Worm (Caenorhabditis elegans) whole organism, L1 larva: Measurements from ENCODE around the gene cah-3.
A peak's percentile ranks its signal among the peaks of the same experiment; 100 is the strongest.

Source experiments
- C16A3.4 ChIP-seq: fragments of 150-350 bp; optimal IDR thresholded peaks from 2 replicates; lab custom pipeline; 2014; ENCODE audit warnings: missing biosample characterization, missing genetic modification characterization
- C34B4.2 ChIP-seq: sonication (generic microtip); optimal IDR thresholded peaks from 2 replicates; lab custom pipeline; 2017; ENCODE audit warnings: mild to moderate bottlenecking, missing genetic modification characterization, missing compliant biosample characterization
- F16B12.6 ChIP-seq: fragments of 150-350 bp; optimal IDR thresholded peaks from 2 replicates; lab custom pipeline; 2014; ENCODE audit warnings: missing biosample characterization, missing genetic modification characterization
- aha-1 ChIP-seq: fragments of 150-350 bp; optimal IDR thresholded peaks from 2 replicates; lab custom pipeline; 2014; ENCODE audit warnings: missing biosample characterization, missing genetic modification characterization
- ceh-8 ChIP-seq: fragments of 200-800 bp; sonication (Bioruptor generic); optimal IDR thresholded peaks from 2 replicates; lab custom pipeline; 2018; ENCODE audit warnings: mild to moderate bottlenecking, missing genetic modification characterization, moderate library complexity, missing compliant biosample characterization
- ceh-88 ChIP-seq: fragments of 200-800 bp; sonication (Bioruptor generic); IDR thresholded peaks from 2 replicates; pipeline ENCODE4 v1.3.6; 2022; ENCODE audit warnings: missing genetic modification characterization, missing compliant biosample characterization
- ces-1 ChIP-seq: fragments of 150-350 bp; optimal IDR thresholded peaks from 2 replicates; lab custom pipeline; 2014; ENCODE audit warnings: missing biosample characterization, missing genetic modification reagents, missing genetic modification characterization
- efl-3 ChIP-seq: fragments of 200-800 bp; sonication (Bioruptor generic); optimal IDR thresholded peaks from 2 replicates; lab custom pipeline; 2018; ENCODE audit warnings: mild to moderate bottlenecking, missing genetic modification characterization, missing compliant biosample characterization
- egl-13 ChIP-seq: sonication (generic microtip); optimal IDR thresholded peaks from 2 replicates; lab custom pipeline; 2016; ENCODE audit warnings: missing genotype, missing genetic modification reagents, missing genetic modification characterization, missing compliant biosample characterization
- egl-27 ChIP-seq, 2 experiments: fragments of 150-350 bp in 1 of 2; sonication (generic microtip); optimal IDR thresholded peaks; 3 replicates each; lab custom pipeline; 2017 to 2018; ENCODE audit warnings: missing biosample characterization in 2 of 2, missing genetic modification characterization in 2 of 2, missing genetic modification reagents in 2 of 2
- elt-3 ChIP-seq, 6 experiments: fragments of 150-350 bp in 1 of 6; sonication (generic microtip); optimal IDR thresholded peaks; 2 replicates each; lab custom pipeline; 2017 to 2018; ENCODE audit warnings: missing biosample characterization in 6 of 6, missing genetic modification characterization in 6 of 6, inconsistent platforms in 1 of 6
- ets-5 ChIP-seq: fragments of 200-800 bp; sonication (Bioruptor generic); IDR thresholded peaks from 2 replicates; pipeline ENCODE4 v1.3.6; 2022; ENCODE audit warnings: missing genetic modification characterization, missing compliant biosample characterization
- fkh-10 ChIP-seq: sonication (generic microtip); optimal IDR thresholded peaks from 2 replicates; lab custom pipeline; 2017; ENCODE audit warnings: missing biosample characterization, missing genetic modification reagents, missing genetic modification characterization
- fkh-4 ChIP-seq: sonication (generic microtip); optimal IDR thresholded peaks from 2 replicates; lab custom pipeline; 2016; ENCODE audit warnings: missing compliant biosample characterization, missing genetic modification characterization, borderline replicate concordance
- fos-1 ChIP-seq: fragments of 150-350 bp; optimal IDR thresholded peaks from 2 replicates; lab custom pipeline; 2014; ENCODE audit warnings: missing biosample characterization, missing genetic modification characterization
- hlh-17 ChIP-seq: fragments of 200-800 bp; sonication (Bioruptor generic); optimal IDR thresholded peaks from 2 replicates; lab custom pipeline; 2018; ENCODE audit warnings: missing genetic modification characterization, mild to moderate bottlenecking, missing compliant biosample characterization, moderate library complexity, borderline replicate concordance
- hlh-4 ChIP-seq: sonication (generic microtip); optimal IDR thresholded peaks from 2 replicates; lab custom pipeline; 2016; ENCODE audit warnings: mild to moderate bottlenecking, missing genetic modification characterization, missing compliant biosample characterization
- hpl-2 ChIP-seq: fragments of 150-350 bp; optimal IDR thresholded peaks from 2 replicates; lab custom pipeline; 2014; ENCODE audit warnings: missing biosample characterization, missing genetic modification reagents, missing genetic modification characterization
- irx-1 ChIP-seq: sonication (generic microtip); optimal IDR thresholded peaks from 2 replicates; lab custom pipeline; 2016; ENCODE audit warnings: missing genetic modification characterization, missing compliant biosample characterization
- isw-1 ChIP-seq: fragments of 200-800 bp; sonication (Bioruptor generic); IDR thresholded peaks from 2 replicates; pipeline ENCODE4 v1.3.6; 2022; ENCODE audit warnings: missing genetic modification characterization, missing compliant biosample characterization
- jun-1 ChIP-seq: fragments of 150-350 bp; optimal IDR thresholded peaks from 2 replicates; lab custom pipeline; 2014; ENCODE audit warnings: missing biosample characterization, missing genetic modification reagents, missing genetic modification characterization
- lin-14 ChIP-seq: fragments of 200-800 bp; sonication (Bioruptor generic); optimal IDR thresholded peaks from 2 replicates; lab custom pipeline; 2018; ENCODE audit warnings: mild to moderate bottlenecking, missing genetic modification characterization, moderate library complexity, missing compliant biosample characterization
- lin-15B ChIP-seq: fragments of 150-350 bp; sonication (generic microtip); optimal IDR thresholded peaks from 3 replicates; lab custom pipeline; 2014; ENCODE audit warnings: missing biosample characterization, missing genetic modification characterization
- lin-35 ChIP-seq, 2 experiments: fragments of 150-350 bp; optimal IDR thresholded peaks; 2 replicates each; lab custom pipeline; 2014; ENCODE audit warnings: missing biosample characterization in 2 of 2, missing genetic modification characterization in 2 of 2, missing genetic modification reagents in 2 of 2
- lin-39 ChIP-seq: fragments of 150-350 bp; optimal IDR thresholded peaks from 2 replicates; lab custom pipeline; 2014; ENCODE audit warnings: missing biosample characterization, missing genetic modification reagents, missing genetic modification characterization
- lir-3 ChIP-seq: sonication (generic microtip); optimal IDR thresholded peaks from 2 replicates; lab custom pipeline; 2016; ENCODE audit warnings: mild to moderate bottlenecking, missing genetic modification characterization, moderate library complexity, missing compliant biosample characterization; ENCODE audit not compliant: poor library complexity
- lsy-2 ChIP-seq, 2 experiments: fragments of 150-350 bp; optimal IDR thresholded peaks; 2 replicates each; lab custom pipeline; 2014; ENCODE audit warnings: missing biosample characterization in 2 of 2, missing genetic modification characterization in 2 of 2
- mdl-1 ChIP-seq, 2 experiments: fragments of 150-350 bp; optimal IDR thresholded peaks; 2 replicates each; lab custom pipeline; 2014 to 2017; ENCODE audit warnings: missing biosample characterization in 2 of 2, missing genetic modification characterization in 2 of 2, inconsistent platforms in 1 of 2
- mef-2 ChIP-seq: fragments of 150-350 bp; optimal IDR thresholded peaks from 2 replicates; lab custom pipeline; 2014; ENCODE audit warnings: missing biosample characterization, missing genetic modification characterization
- nhr-11 ChIP-seq: fragments of 150-350 bp; optimal IDR thresholded peaks from 2 replicates; lab custom pipeline; 2014; ENCODE audit warnings: missing biosample characterization, missing genetic modification characterization
- nhr-237 ChIP-seq: fragments of 150-350 bp; optimal IDR thresholded peaks from 2 replicates; lab custom pipeline; 2014; ENCODE audit warnings: missing biosample characterization, missing genetic modification characterization
- nhr-28 ChIP-seq: fragments of 150-350 bp; optimal IDR thresholded peaks from 2 replicates; lab custom pipeline; 2014; ENCODE audit warnings: missing biosample characterization, missing genetic modification characterization
- nhr-71 ChIP-seq: sonication (generic microtip); optimal IDR thresholded peaks from 2 replicates; lab custom pipeline; 2016; ENCODE audit warnings: mild to moderate bottlenecking, missing genetic modification characterization, moderate library complexity, missing compliant biosample characterization
- nhr-76 ChIP-seq: sonication (generic microtip); optimal IDR thresholded peaks from 2 replicates; lab custom pipeline; 2017; ENCODE audit warnings: missing biosample characterization, missing genetic modification characterization
- nhr-77 ChIP-seq: fragments of 150-350 bp; optimal IDR thresholded peaks from 2 replicates; lab custom pipeline; 2014; ENCODE audit warnings: missing biosample characterization, missing genetic modification characterization
- nhr-85 ChIP-seq: sonication (generic microtip); peaks from one replicate; lab custom pipeline; 2016; ENCODE audit warnings: missing genetic modification characterization, inconsistent platforms, missing compliant biosample characterization
- pag-3 ChIP-seq: sonication (generic microtip); optimal IDR thresholded peaks from 2 replicates; lab custom pipeline; 2017; ENCODE audit warnings: missing genetic modification characterization, mild to moderate bottlenecking, missing compliant biosample characterization, antibody characterized with exemption, borderline replicate concordance; ENCODE audit not compliant: insufficient read depth
- pax-3 ChIP-seq: fragments of 200-800 bp; sonication (Bioruptor generic); optimal IDR thresholded peaks from 2 replicates; lab custom pipeline; 2018; ENCODE audit warnings: mild to moderate bottlenecking, missing genetic modification characterization, moderate library complexity, missing compliant biosample characterization
- snpc-4 ChIP-seq: fragments of 150-350 bp; optimal IDR thresholded peaks from 2 replicates; lab custom pipeline; 2014; ENCODE audit warnings: missing biosample characterization, missing genetic modification characterization
- sox-4 ChIP-seq: sonication (generic microtip); optimal IDR thresholded peaks from 2 replicates; lab custom pipeline; 2016; ENCODE audit warnings: missing genetic modification characterization, missing compliant biosample characterization
- sup-37 ChIP-seq: fragments of 200-800 bp; sonication (Bioruptor generic); optimal IDR thresholded peaks from 2 replicates; lab custom pipeline; 2018; ENCODE audit warnings: mild to moderate bottlenecking, missing genetic modification characterization, missing compliant biosample characterization
- swsn-7 ChIP-seq: sonication (generic microtip); optimal IDR thresholded peaks from 2 replicates; lab custom pipeline; 2016; ENCODE audit warnings: missing genetic modification characterization, missing compliant biosample characterization
- tbx-2 ChIP-seq: sonication (generic microtip); optimal IDR thresholded peaks from 2 replicates; lab custom pipeline; 2016; ENCODE audit warnings: missing genetic modification characterization, missing compliant biosample characterization
- unc-130 ChIP-seq: fragments of 150-350 bp; optimal IDR thresholded peaks from 2 replicates; lab custom pipeline; 2017; ENCODE audit warnings: missing biosample characterization, missing genetic modification characterization, inconsistent platforms
- unc-30 ChIP-seq: sonication (generic microtip); optimal IDR thresholded peaks from 2 replicates; lab custom pipeline; 2017; ENCODE audit warnings: missing biosample characterization, missing genetic modification characterization
- unc-86 ChIP-seq: sonication (generic microtip); optimal IDR thresholded peaks from 2 replicates; lab custom pipeline; 2016; ENCODE audit warnings: missing genetic modification characterization, missing compliant biosample characterization
- xbp-1 ChIP-seq: sonication (generic microtip); optimal IDR thresholded peaks from 2 replicates; lab custom pipeline; 2016; ENCODE audit warnings: missing genetic modification characterization, missing compliant biosample characterization
- zag-1 ChIP-seq: fragments of 150-350 bp; optimal IDR thresholded peaks from 2 replicates; lab custom pipeline; 2014; ENCODE audit warnings: missing biosample characterization, missing genetic modification characterization
- zip-4 ChIP-seq: fragments of 200-800 bp; sonication (Bioruptor generic); optimal IDR thresholded peaks from 2 replicates; lab custom pipeline; 2018; ENCODE audit warnings: mild to moderate bottlenecking, missing genetic modification characterization, moderate library complexity, missing compliant biosample characterization

cah-3 gene

ce11 chrX:16534564-16534963 is 47.3 kb downstream of the cah-3 start (continued):
- no peak for TF ChIP-seq F16B12.6 (tag; lab: Kevin White, UChicago)
- TF ChIP-seq snpc-4 (tag; lab: Kevin White, UChicago) = no peak
- no peak for TF ChIP-seq efl-3 (GFP tag; lab: Kevin White, UChicago)
- TF ChIP-seq sox-4 (tag; lab: Kevin White, UChicago) = no peak
- TF ChIP-seq swsn-7 (tag; lab: Kevin White, UChicago) = peak; percentile 3
- TF ChIP-seq nhr-11 (tag; lab: Kevin White, UChicago) = no peak
- no peak for TF ChIP-seq egl-27 (tag; optimal IDR thresholded peaks at IDR 0.05; lab: Kevin White, UChicago)
- no peak for TF ChIP-seq elt-3 (tag; optimal IDR thresholded peaks at IDR 0.05; lab: Kevin White, UChicago)
- TF ChIP-seq lir-3 = no peak
- peak; percentile 2 for TF ChIP-seq xbp-1
- TF ChIP-seq ceh-88 = no peak
- no peak for TF ChIP-seq sup-37 (GFP tag; lab: Kevin White, UChicago)
- peak; percentile 74 for TF ChIP-seq lin-14
- TF ChIP-seq aha-1 (tag; lab: Kevin White, UChicago) = no peak
- no peak for TF ChIP-seq irx-1 (tag; lab: Kevin White, UChicago)
- TF ChIP-seq nhr-28 (tag; lab: Kevin White, UChicago) = no peak
- TF ChIP-seq unc-30 (tag; lab: Kevin White, UChicago) = no peak
- peak; percentile 28 for TF ChIP-seq lin-39 (tag; lab: Kevin White, UChicago)
- TF ChIP-seq nhr-85 (tag; lab: Kevin White, UChicago) = no peak
- no peak for TF ChIP-seq ces-1 (GFP tag; lab: Kevin White, UChicago)
- no peak for TF ChIP-seq lin-15B (tag; lab: Kevin White, UChicago)
- no peak for TF ChIP-seq unc-86
- TF ChIP-seq fkh-10 = no peak
- TF ChIP-seq nhr-71 = peak; percentile 81
- no peak for TF ChIP-seq isw-1 (GFP tag; lab: Robert Waterston, UW)
- no peak for TF ChIP-seq pag-3 (tag; lab: Kevin White, UChicago)
- TF ChIP-seq fkh-4 (tag; lab: Kevin White, UChicago) = no peak
- TF ChIP-seq unc-130 (tag; lab: Kevin White, UChicago) = peak; percentile 25
- TF ChIP-seq ceh-8 (GFP tag; lab: Kevin White, UChicago) = no peak
- TF ChIP-seq nhr-76 (tag; lab: Kevin White, UChicago) = no peak
- no peak for TF ChIP-seq egl-13 (tag; lab: Kevin White, UChicago)
- no peak for TF ChIP-seq pax-3 (tag; lab: Kevin White, UChicago)
- no peak for TF ChIP-seq mef-2 (tag; lab: Kevin White, UChicago)
- no peak for TF ChIP-seq tbx-2 (tag; lab: Kevin White, UChicago)
- no peak for TF ChIP-seq ets-5
- TF ChIP-seq C16A3.4 = no peak
- TF ChIP-seq hpl-2 (GFP tag; lab: Kevin White, UChicago) = no peak
- peak; percentile 44 to 65 for TF ChIP-seq lsy-2 (tag; optimal IDR thresholded peaks at IDR 0.05; lab: Kevin White, UChicago)
- no peak for TF ChIP-seq fos-1 (tag; lab: Kevin White, UChicago)
- TF ChIP-seq C34B4.2 (tag; lab: Kevin White, UChicago) = no peak
- no peak for TF ChIP-seq hlh-17 (GFP tag; lab: Kevin White, UChicago)
- no peak for TF ChIP-seq nhr-237
- TF ChIP-seq zip-4 = no peak
- no peak for TF ChIP-seq lin-35 (GFP tag; optimal IDR thresholded peaks at IDR 0.05; lab: Kevin White, UChicago)
- TF ChIP-seq jun-1 (tag; lab: Kevin White, UChicago) = no peak
- TF ChIP-seq zag-1 (tag; lab: Kevin White, UChicago) = no peak
- TF ChIP-seq nhr-77 (tag; lab: Kevin White, UChicago) = no peak
- no peak for TF ChIP-seq hlh-4
- TF ChIP-seq mdl-1 (tag; optimal IDR thresholded peaks at IDR 0.05; lab: Kevin White, UChicago) = no peak
